Worm (Caenorhabditis elegans) whole organism, L3 larva: ENCODE measurements around the gene B0524.5.

Experiments used
- aly-2 ChIP-seq: fragments of 150-350 bp; optimal IDR thresholded peaks from 2 replicates; lab custom pipeline; 2014; ENCODE audit warnings: missing biosample characterization, missing genetic modification characterization
- ceh-28 ChIP-seq: fragments of 150-350 bp; optimal IDR thresholded peaks from 2 replicates; lab custom pipeline; 2014; ENCODE audit warnings: missing biosample characterization, missing genetic modification reagents, missing genetic modification characterization
- nhr-28 ChIP-seq: fragments of 150-350 bp; optimal IDR thresholded peaks from 2 replicates; lab custom pipeline; 2014; ENCODE audit warnings: missing biosample characterization, missing genetic modification characterization
- nhr-76 ChIP-seq: fragments of 150-350 bp; sonication (generic microtip); optimal IDR thresholded peaks from 5 replicates; lab custom pipeline; 2014; ENCODE audit warnings: missing biosample characterization, missing genetic modification characterization
- nhr-77 ChIP-seq: fragments of 150-350 bp; optimal IDR thresholded peaks from 2 replicates; lab custom pipeline; 2014; ENCODE audit warnings: missing biosample characterization, missing genetic modification characterization
- snpc-4 ChIP-seq: fragments of 150-350 bp; optimal IDR thresholded peaks from 2 replicates; lab custom pipeline; 2014; ENCODE audit warnings: missing biosample characterization, missing genetic modification characterization
- unc-62 ChIP-seq: fragments of 150-350 bp; sonication (generic microtip); optimal IDR thresholded peaks from 4 replicates; lab custom pipeline; 2014; ENCODE audit warnings: missing biosample characterization, missing genetic modification reagents, missing genetic modification characterization

ce11 chrIII:1930714-1931273 is 37.1 kb upstream of the B0524.5 start:
- TF ChIP-seq nhr-76 (tag; lab: Kevin White, UChicago) (no peak), nhr-77 (tag; lab: Kevin White, UChicago) (no peak), nhr-28 (tag; lab: Kevin White, UChicago) (no peak), snpc-4 (tag; lab: Kevin White, UChicago) (no peak), unc-62 (GFP tag; lab: Kevin White, UChicago) (no peak), aly-2 (tag; lab: Kevin White, UChicago) (no peak), ceh-28 (no peak)
